Worm (Caenorhabditis elegans) whole organism, young adult: ENCODE measurements around the gene Y46G5A.20.

ENCODE experiments used
- B0336.3 ChIP-seq: fragments of 200-800 bp; sonication (Bioruptor generic); IDR thresholded peaks from 2 replicates; pipeline ENCODE4 v1.3.6; 2022; ENCODE audit warnings: missing genetic modification characterization, missing compliant biosample characterization
- F37B4.10 ChIP-seq: fragments of 200-800 bp; sonication (Bioruptor generic); IDR thresholded peaks from 2 replicates; pipeline ENCODE4 v1.3.6; 2022; ENCODE audit warnings: missing genetic modification characterization, missing compliant biosample characterization
- F49E8.2 ChIP-seq: sonication (generic microtip); optimal IDR thresholded peaks from 3 replicates; lab custom pipeline; 2017; ENCODE audit warnings: missing genetic modification characterization, mild to moderate bottlenecking, missing compliant biosample characterization, antibody characterized with exemption, moderate library complexity; ENCODE audit not compliant: insufficient read depth
- K11D2.4 ChIP-seq: fragments of 200-800 bp; sonication (Bioruptor generic); IDR thresholded peaks from 2 replicates; pipeline ENCODE4 v1.3.6; 2022; ENCODE audit warnings: missing genetic modification reagents, missing genetic modification characterization, missing compliant biosample characterization
- egl-18 ChIP-seq: fragments of 200-800 bp; sonication (Bioruptor generic); IDR thresholded peaks from 2 replicates; pipeline ENCODE4 v1.3.6; 2022; ENCODE audit warnings: missing genetic modification reagents, missing genetic modification characterization, missing compliant biosample characterization
- egrh-3 ChIP-seq: fragments of 200-800 bp; sonication (Bioruptor generic); IDR thresholded peaks from 2 replicates; pipeline ENCODE4 v1.3.6; 2022; ENCODE audit warnings: missing genetic modification reagents, missing genetic modification characterization, missing compliant biosample characterization
- lin-35 ChIP-seq, 3 experiments: fragments of 150-350 bp in 2 of 3; sonication (generic microtip) in 1 of 3; optimal IDR thresholded peaks; 2 replicates each; lab custom pipeline; 2014 to 2018; ENCODE audit warnings: missing biosample characterization in 3 of 3, missing genetic modification characterization in 3 of 3, missing genetic modification reagents in 3 of 3
- pha-4 ChIP-seq: fragments of 150-350 bp; sonication (generic microtip); optimal IDR thresholded peaks from 2 replicates; lab custom pipeline; 2014; ENCODE audit warnings: missing biosample characterization, missing genetic modification reagents, missing genetic modification characterization
- snpc-4 ChIP-seq, 5 experiments: fragments of 150-350 bp in 1 of 5; sonication (generic microtip) in 4 of 5; optimal IDR thresholded peaks; 2 replicates each; lab custom pipeline; 2014 to 2018; ENCODE audit warnings: missing genetic modification characterization in 5 of 5, missing biosample characterization in 3 of 5, antibody characterized with exemption in 2 of 5, mild to moderate bottlenecking in 2 of 5, missing compliant biosample characterization in 2 of 5, missing genotype in 2 of 5, moderate library complexity in 2 of 5, missing genetic modification reagents in 1 of 5
- tbp1 ChIP-seq: fragments of 200-800 bp; sonication (Bioruptor generic); optimal IDR thresholded peaks from 2 replicates; lab custom pipeline; 2018; ENCODE audit warnings: mild to moderate bottlenecking, missing genetic modification characterization, missing compliant biosample characterization
- unc-62 ChIP-seq: fragments of 150-350 bp; optimal IDR thresholded peaks from 2 replicates; lab custom pipeline; 2014; ENCODE audit warnings: missing biosample characterization, missing genetic modification reagents, missing genetic modification characterization
- zim-3 ChIP-seq: sonication (generic microtip); optimal IDR thresholded peaks from 2 replicates; lab custom pipeline; 2017; ENCODE audit warnings: mild to moderate bottlenecking, missing genetic modification characterization, moderate library complexity, missing compliant biosample characterization
- ztf-26 ChIP-seq: sonication (generic microtip); optimal IDR thresholded peaks from 2 replicates; lab custom pipeline; 2017; ENCODE audit warnings: missing genetic modification characterization, missing compliant biosample characterization

DNA sequence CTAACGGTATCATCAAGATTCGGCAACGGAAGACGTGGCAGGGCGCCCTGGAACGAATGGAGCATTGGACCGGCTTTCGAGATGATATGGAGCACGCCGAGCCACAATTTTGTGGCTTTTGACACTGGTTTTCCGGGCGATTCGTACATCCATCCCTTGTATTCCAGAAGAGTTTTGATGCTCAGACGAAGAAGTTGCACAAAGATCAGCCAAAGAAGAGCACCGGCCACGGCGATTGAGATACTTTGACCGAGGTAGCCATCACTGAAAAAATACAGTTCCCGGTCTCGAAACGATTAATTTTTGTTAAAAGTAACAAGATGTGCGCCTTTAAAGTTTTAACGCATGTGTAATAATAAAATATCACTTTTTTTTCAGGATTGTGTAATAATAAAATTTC lies 15.6 kb upstream of the Y46G5A.20 start:
- peak; percentile 16 for TF ChIP-seq ztf-26
- no peak for TF ChIP-seq egrh-3 (GFP tag; lab: Robert Waterston, UW)
- TF ChIP-seq snpc-4 (GFP tag; optimal IDR thresholded peaks at IDR 0.05; lab: Kevin White, UChicago) = no peak
- no peak for TF ChIP-seq snpc-4 (tag; optimal IDR thresholded peaks at IDR 0.05; lab: Kevin White, UChicago)
- TF ChIP-seq F37B4.10 (GFP tag; lab: Robert Waterston, UW) = 0 out of 2 replicates have a peak, but pooled peaks have one; percentile 76
- TF ChIP-seq lin-35 (GFP tag; optimal IDR thresholded peaks at IDR 0.05; lab: Kevin White, UChicago) = no peak
- TF ChIP-seq pha-4 (tag; lab: Kevin White, UChicago) = no peak
- no peak for TF ChIP-seq F49E8.2 (tag; lab: Kevin White, UChicago)
- peak; percentile 63 for TF ChIP-seq B0336.3
- TF ChIP-seq K11D2.4 = no peak
- no peak for TF ChIP-seq tbp1 (GFP tag; lab: Kevin White, UChicago)
- no peak for TF ChIP-seq egl-18
- no peak for TF ChIP-seq unc-62
- TF ChIP-seq zim-3 (tag; lab: Kevin White, UChicago) = no peak
